Worm (Caenorhabditis elegans): Measurements from ENCODE around the gene him-3.

DNA sequence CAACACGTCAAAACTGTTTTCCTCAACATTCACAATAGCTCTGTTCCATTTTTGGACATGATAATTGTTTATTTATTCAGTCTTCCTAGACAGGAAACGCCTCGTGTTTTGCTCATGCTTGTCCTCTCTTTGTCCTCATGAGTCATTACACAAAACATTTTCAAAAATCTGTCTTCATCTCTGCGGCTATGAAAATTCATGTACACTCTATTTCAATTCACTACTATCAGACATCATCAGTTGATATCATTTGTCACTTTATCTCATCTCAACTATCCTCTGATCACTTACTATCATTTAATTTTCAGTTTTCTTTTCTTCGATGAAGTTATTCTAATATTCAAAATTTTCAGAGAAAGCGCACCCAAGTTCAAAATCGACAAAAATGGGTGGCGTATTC, 46.5 kb downstream of the him-3 start, which contains the start of gene adah-1:
- TF ChIP-seq nfya-1 (tag; optimal IDR thresholded peaks at IDR 0.05): no peak
- no peak for TF ChIP-seq K09A11.1 (tag; optimal IDR thresholded peaks at IDR 0.05; ENCODE audit: insufficient read depth)
- no peak for TF ChIP-seq ama-1 (optimal IDR thresholded peaks at IDR 0.05)
- TF ChIP-seq hlh-30 (tag; optimal IDR thresholded peaks at IDR 0.05; ENCODE audit: insufficient read depth): no peak
- TF ChIP-seq fax-1 (tag; optimal IDR thresholded peaks at IDR 0.05): no peak
- no peak for TF ChIP-seq K02D7.2 (tag; optimal IDR thresholded peaks at IDR 0.05)
- no peak for TF ChIP-seq ceh-45 (GFP tag; IDR thresholded peaks at IDR 0.05)
- no peak for TF ChIP-seq fkh-10 (GFP tag; optimal IDR thresholded peaks at IDR 0.05)
- no peak for TF ChIP-seq lin-11 (tag; optimal IDR thresholded peaks at IDR 0.05)
- peak; percentile 85 for TF ChIP-seq unc-55 (GFP tag; optimal IDR thresholded peaks at IDR 0.05)
- TF ChIP-seq fkh-6 (tag; optimal IDR thresholded peaks at IDR 0.05): no peak
- TF ChIP-seq pha-2 (tag; optimal IDR thresholded peaks at IDR 0.05): no peak
- TF ChIP-seq rnt-1 (tag; optimal IDR thresholded peaks at IDR 0.05): no peak
- no peak for TF ChIP-seq tbx-2 (tag; optimal IDR thresholded peaks at IDR 0.05)

Measured in whole organism, late embryonic.